Worm (Caenorhabditis elegans): ENCODE results near the gene T04C12.8.

- no peak for TF ChIP-seq him-1 (tag; optimal IDR thresholded peaks at IDR 0.05)
- TF ChIP-seq W03F9.2 (tag; optimal IDR thresholded peaks at IDR 0.05), result no peak
Observed at ce11 chrV:11094698-11095097, 25.5 kb upstream of the T04C12.8 start.

All from whole organism, L4/young adult.